Worm (Caenorhabditis elegans) whole organism, L4/young adult: Measurements from ENCODE around the gene unc-10.

Experiments
- W03F9.2 ChIP-seq: fragments of 150-350 bp; optimal IDR thresholded peaks from 2 replicates; lab custom pipeline; 2014; ENCODE audit warnings: missing biosample characterization, missing genetic modification characterization
- him-1 ChIP-seq: sonication (generic microtip); optimal IDR thresholded peaks from 2 replicates; lab custom pipeline; 2016; ENCODE audit warnings: missing genotype, missing genetic modification reagents, missing genetic modification characterization, missing compliant biosample characterization

ce11 chrX:7316485-7317391, 36.6 kb upstream of the unc-10 start, which contains the start of the genes spp-2 and spp-6:
- TF ChIP-seq him-1 (tag; lab: Kevin White, UChicago), result no peak
- no peak for TF ChIP-seq W03F9.2
